Worm (Caenorhabditis elegans) whole organism, early embryonic: Measurements from ENCODE around the gene icl-1.

ENCODE experiments used
- B0310.2 ChIP-seq: sonication (generic microtip); optimal IDR thresholded peaks from 2 replicates; lab custom pipeline; 2016; ENCODE audit warnings: mild to moderate bottlenecking, missing genetic modification characterization, missing compliant biosample characterization
- aly-1 ChIP-seq: sonication (generic microtip); optimal IDR thresholded peaks from 2 replicates; lab custom pipeline; 2016; ENCODE audit warnings: missing genetic modification characterization, missing compliant biosample characterization
- ama-1 ChIP-seq: fragments of 150-350 bp; optimal IDR thresholded peaks from 2 replicates; lab custom pipeline; 2014
- ceh-13 ChIP-seq: fragments of 200-800 bp; sonication (Bioruptor generic); optimal IDR thresholded peaks from 2 replicates; lab custom pipeline; 2018; ENCODE audit warnings: mild to moderate bottlenecking, missing genetic modification characterization, missing compliant biosample characterization
- ceh-36 ChIP-seq: sonication (generic microtip); optimal IDR thresholded peaks from 2 replicates; lab custom pipeline; 2016; ENCODE audit warnings: missing genetic modification characterization, inconsistent platforms, missing compliant biosample characterization
- ets-7 ChIP-seq: sonication (generic microtip); optimal IDR thresholded peaks from 2 replicates; lab custom pipeline; 2016; ENCODE audit warnings: missing genotype, missing genetic modification characterization, missing compliant biosample characterization
- flt-1 ChIP-seq: fragments of 200-800 bp; sonication (Bioruptor generic); IDR thresholded peaks from 2 replicates; pipeline ENCODE4 v1.3.6; 2022; ENCODE audit warnings: missing genetic modification characterization, missing compliant biosample characterization
- hmbx-1 ChIP-seq: sonication (generic microtip); optimal IDR thresholded peaks from 2 replicates; lab custom pipeline; 2016; ENCODE audit warnings: mild to moderate bottlenecking, missing genetic modification characterization, missing compliant biosample characterization
- hmg-4 ChIP-seq: fragments of 200-800 bp; sonication (Bioruptor generic); optimal IDR thresholded peaks from 2 replicates; lab custom pipeline; 2018; ENCODE audit warnings: mild to moderate bottlenecking, missing genetic modification characterization, missing compliant biosample characterization
- pes-1 ChIP-seq: fragments of 200-800 bp; sonication (Bioruptor generic); IDR thresholded peaks from 2 replicates; pipeline ENCODE4 v1.3.6; 2022; ENCODE audit warnings: missing genetic modification reagents, missing genetic modification characterization, missing compliant biosample characterization
- scrt-1 ChIP-seq: fragments of 200-800 bp; sonication (Bioruptor generic); IDR thresholded peaks from 2 replicates; pipeline ENCODE4 v1.3.6; 2022; ENCODE audit warnings: missing genetic modification characterization, missing compliant biosample characterization
- sea-1 ChIP-seq: fragments of 200-800 bp; sonication (Bioruptor generic); conservative IDR thresholded peaks from 2 replicates; pipeline ENCODE4 v1.3.6; 2022; ENCODE audit warnings: missing genetic modification characterization, missing compliant biosample characterization
- tbx-11 ChIP-seq: fragments of 200-800 bp; sonication (Bioruptor generic); IDR thresholded peaks from 2 replicates; pipeline ENCODE4 v1.3.6; 2022; ENCODE audit warnings: missing genetic modification characterization, missing compliant biosample characterization
- tbx-37 ChIP-seq: fragments of 200-800 bp; sonication (Bioruptor generic); conservative IDR thresholded peaks from 2 replicates; pipeline ENCODE4 v1.3.6; 2022; ENCODE audit warnings: missing genetic modification reagents, missing genetic modification characterization, missing compliant biosample characterization
- tra-4 ChIP-seq: sonication (generic microtip); optimal IDR thresholded peaks from 2 replicates; lab custom pipeline; 2017; ENCODE audit warnings: missing genetic modification characterization, missing compliant biosample characterization

Gene icl-1

ce11 chrV:682031-682430 is 45.8 kb downstream of the icl-1 start, which contains the start of gene srx-23:
TSS of gene srx-23 (plus strand) at chrV:682331.
- TF ChIP-seq hmg-4: no peak
- no peak for TF ChIP-seq ceh-13 (GFP tag; lab: Kevin White, UChicago)
- TF ChIP-seq sea-1 (GFP tag; lab: Robert Waterston, UW): no peak
- TF ChIP-seq tbx-11 (GFP tag; lab: Robert Waterston, UW): no peak
- no peak for TF ChIP-seq hmbx-1 (tag; lab: Kevin White, UChicago)
- TF ChIP-seq ceh-36 (tag; lab: Kevin White, UChicago): no peak
- no peak for TF ChIP-seq pes-1 (GFP tag; lab: Robert Waterston, UW)
- TF ChIP-seq tra-4 (tag; lab: Kevin White, UChicago): no peak
- no peak for TF ChIP-seq ets-7 (tag; lab: Kevin White, UChicago)
- no peak for TF ChIP-seq scrt-1
- TF ChIP-seq B0310.2 (tag; lab: Kevin White, UChicago): no peak
- TF ChIP-seq aly-1 (tag; lab: Kevin White, UChicago): no peak
- TF ChIP-seq flt-1 (GFP tag; lab: Robert Waterston, UW): no peak

ce11 chrV:679663-680062 is 48.1 kb downstream of the icl-1 start, which contains the start of gene srx-22:
TSS of gene srx-22 (plus strand) at chrV:679963.
- TF ChIP-seq hmg-4 (no peak), aly-1 (tag; lab: Kevin White, UChicago) (no peak), flt-1 (GFP tag; lab: Robert Waterston, UW) (no peak), ceh-13 (GFP tag; lab: Kevin White, UChicago) (no peak), tbx-37 (GFP tag; lab: Robert Waterston, UW) (no peak), tra-4 (tag; lab: Kevin White, UChicago) (no peak), ets-7 (tag; lab: Kevin White, UChicago) (no peak), ceh-36 (tag; lab: Kevin White, UChicago) (no peak), hmbx-1 (tag; lab: Kevin White, UChicago) (no peak), scrt-1 (no peak), ama-1 (no peak), sea-1 (GFP tag; lab: Robert Waterston, UW) (no peak), pes-1 (GFP tag; lab: Robert Waterston, UW) (no peak)

- no peak for TF ChIP-seq aly-1 (tag; lab: Kevin White, UChicago)
- TF ChIP-seq ama-1: no peak
- no peak for TF ChIP-seq tra-4 (tag; lab: Kevin White, UChicago)
- no peak for TF ChIP-seq sea-1 (GFP tag; lab: Robert Waterston, UW)
- no peak for TF ChIP-seq ceh-13 (GFP tag; lab: Kevin White, UChicago)
- TF ChIP-seq tbx-11 (GFP tag; lab: Robert Waterston, UW): no peak
- TF ChIP-seq hmbx-1 (tag; lab: Kevin White, UChicago): no peak
- TF ChIP-seq scrt-1: no peak
- TF ChIP-seq B0310.2 (tag; lab: Kevin White, UChicago): no peak
These were observed 51.2 kb downstream of the icl-1 start, which contains the start of the genes fbxa-72 and srx-21 for ce11 chrV:676550-677084. TSS of gene fbxa-72 (minus strand) at chrV:676753. TSS of gene srx-21 (plus strand) at chrV:677034.

ce11 chrV:676090-676489 is 51.7 kb downstream of the icl-1 start:
- no peak for TF ChIP-seq hmg-4
- no peak for TF ChIP-seq pes-1 (GFP tag; lab: Robert Waterston, UW)
- no peak for TF ChIP-seq flt-1 (GFP tag; lab: Robert Waterston, UW)
- TF ChIP-seq B0310.2 (tag; lab: Kevin White, UChicago): no peak
